Fruit fly (Drosophila melanogaster) whole organism, embryonic: ENCODE results near the gene CG13984.

Experiments
- Adf1 ChIP-seq: fragments of 200-800 bp; sonication (Bioruptor generic); IDR thresholded peaks from 2 replicates; pipeline ENCODE4 v1.3.6; 2022; ENCODE audit warnings: missing biosample characterization, missing genetic modification characterization
- Aef1 ChIP-seq: fragments of 200-800 bp; sonication (Bioruptor generic); IDR thresholded peaks from 3 replicates; pipeline ENCODE4 v1.3.6; 2022; ENCODE audit warnings: missing biosample characterization, missing genetic modification characterization
- Awh ChIP-seq: fragments of 200-800 bp; sonication (Bioruptor generic); IDR thresholded peaks from 2 replicates; pipeline ENCODE4, ENCODE4 v1.3.6; 2022; ENCODE audit warnings: missing biosample characterization, missing genetic modification characterization
- CG11093 ChIP-seq: fragments of 200-800 bp; sonication (Bioruptor generic); IDR thresholded peaks from 3 replicates; pipeline ENCODE4 v1.3.6; 2022; ENCODE audit warnings: missing biosample characterization, missing genetic modification characterization
- CG11456 ChIP-seq: fragments of 200-800 bp; sonication (Bioruptor generic); IDR thresholded peaks from 3 replicates; pipeline ENCODE4 v1.3.6; 2022; ENCODE audit warnings: missing biosample characterization, missing genetic modification characterization
- CG11504 ChIP-seq: fragments of 200-800 bp; sonication (Bioruptor generic); optimal IDR thresholded peaks from 3 replicates; lab custom pipeline; 2019; ENCODE audit warnings: missing biosample characterization, mild to moderate bottlenecking, missing genetic modification characterization, moderate library complexity
- CG12769 ChIP-seq: fragments of 200-800 bp; sonication (Bioruptor generic); optimal IDR thresholded peaks from 2 replicates; lab custom pipeline; 2019; ENCODE audit warnings: missing biosample characterization, mild to moderate bottlenecking, missing genetic modification characterization, moderate library complexity
- CG13296 ChIP-seq: fragments of 200-800 bp; sonication (Bioruptor generic); optimal IDR thresholded peaks from 3 replicates; lab custom pipeline; 2018; ENCODE audit warnings: missing biosample characterization, mild to moderate bottlenecking, missing genetic modification characterization
- CG17829 ChIP-seq: fragments of 200-800 bp; optimal IDR thresholded peaks from 2 replicates; lab custom pipeline; 2019; ENCODE audit warnings: missing biosample characterization, mild to moderate bottlenecking, missing genetic modification characterization, moderate library complexity
- CG1832 ChIP-seq: fragments of 200-800 bp; sonication (Bioruptor generic); optimal IDR thresholded peaks from 2 replicates; lab custom pipeline; 2017; ENCODE audit warnings: missing biosample characterization, mild to moderate bottlenecking, missing genetic modification characterization, inconsistent platforms
- CG2202 ChIP-seq: fragments of 200-800 bp; sonication (Bioruptor generic); optimal IDR thresholded peaks from 2 replicates; lab custom pipeline; 2018; ENCODE audit warnings: missing biosample characterization, mild to moderate bottlenecking, missing genetic modification characterization
- CG3065 ChIP-seq: fragments of 200-800 bp; sonication (Bioruptor generic); optimal IDR thresholded peaks from 2 replicates; lab custom pipeline; 2016; ENCODE audit warnings: missing biosample characterization, missing genetic modification characterization
- CG31441 ChIP-seq: fragments of 200-800 bp; sonication (Bioruptor generic); IDR thresholded peaks from 2 replicates; pipeline ENCODE4 v1.3.6; 2022; ENCODE audit warnings: missing biosample characterization, missing genetic modification characterization
- CG4854 ChIP-seq: fragments of 200-800 bp; sonication (Bioruptor generic); optimal IDR thresholded peaks from 2 replicates; lab custom pipeline; 2016; ENCODE audit warnings: missing biosample characterization, missing genetic modification characterization, inconsistent platforms
- CG6854 ChIP-seq: fragments of 200-800 bp; sonication (Bioruptor generic); optimal IDR thresholded peaks from 3 replicates; lab custom pipeline; 2017; ENCODE audit warnings: missing biosample characterization, mild to moderate bottlenecking, missing genetic modification characterization
- CG7745 ChIP-seq: fragments of 200-800 bp; sonication (Bioruptor generic); optimal IDR thresholded peaks from 2 replicates; lab custom pipeline; 2018; ENCODE audit warnings: missing biosample characterization, mild to moderate bottlenecking, missing genetic modification characterization, moderate library complexity
- Dip2 ChIP-seq: fragments of 200-800 bp; sonication (Bioruptor generic); IDR thresholded peaks from 2 replicates; pipeline ENCODE4 v1.3.6; 2022; ENCODE audit warnings: missing biosample characterization, missing genetic modification characterization
- H15 ChIP-seq: fragments of 200-800 bp; sonication (Bioruptor generic); IDR thresholded peaks from 3 replicates; pipeline ENCODE4 v1.3.6; 2022; ENCODE audit warnings: missing biosample characterization, missing genetic modification characterization
- Hmr ChIP-seq: fragments of 200-800 bp; sonication (Bioruptor generic); optimal IDR thresholded peaks from 3 replicates; lab custom pipeline; 2017; ENCODE audit warnings: mild to moderate bottlenecking, missing biosample characterization, missing genetic modification reagents, missing genetic modification characterization
- Hr51 ChIP-seq, 2 experiments: fragments of 200-800 bp; sonication (Bioruptor generic); optimal IDR thresholded peaks; 2 replicates in 1 of 2; 3 replicates in 1 of 2; lab custom pipeline; 2016 to 2018; ENCODE audit warnings: missing biosample characterization in 2 of 2, missing genetic modification characterization in 2 of 2, mild to moderate bottlenecking in 1 of 2, moderate library complexity in 1 of 2
- Hsf ChIP-seq: fragments of 200-800 bp; sonication (Bioruptor generic); optimal IDR thresholded peaks from 3 replicates; lab custom pipeline; 2016; ENCODE audit warnings: missing biosample characterization, missing genetic modification characterization
- Jarid2 ChIP-seq: fragments of 200-800 bp; sonication (Bioruptor generic); optimal IDR thresholded peaks from 3 replicates; lab custom pipeline; 2017; ENCODE audit warnings: mild to moderate bottlenecking, missing biosample characterization, missing genetic modification reagents, missing genetic modification characterization
- Med ChIP-seq: fragments of 200-800 bp; sonication (Bioruptor generic); peaks from one replicate; lab custom pipeline; 2016; ENCODE audit warnings: missing biosample characterization, missing genetic modification characterization, mild to moderate bottlenecking, inconsistent platforms, moderate library complexity
- Mes4 ChIP-seq: fragments of 200-800 bp; sonication (Bioruptor generic); optimal IDR thresholded peaks from 2 replicates; lab custom pipeline; 2016; ENCODE audit warnings: missing biosample characterization, missing genetic modification characterization
- Oli ChIP-seq: fragments of 200-800 bp; sonication (Bioruptor generic); optimal IDR thresholded peaks from 2 replicates; lab custom pipeline; 2018; ENCODE audit warnings: missing biosample characterization, mild to moderate bottlenecking, missing genetic modification characterization, moderate library complexity
- Scr ChIP-seq: fragments of 200-800 bp; sonication (Bioruptor generic); IDR thresholded peaks from 2 replicates; pipeline ENCODE4 v1.3.6; 2022; ENCODE audit warnings: missing biosample characterization, missing genetic modification characterization; ENCODE audit not compliant: partially characterized antibody
- Sox100B ChIP-seq: fragments of 200-800 bp; sonication (Bioruptor generic); optimal IDR thresholded peaks from 3 replicates; lab custom pipeline; 2018; ENCODE audit warnings: missing biosample characterization, mild to moderate bottlenecking, missing genetic modification characterization
- Sox102F ChIP-seq: fragments of 200-800 bp; sonication (Bioruptor generic); optimal IDR thresholded peaks from 2 replicates; lab custom pipeline; 2018; ENCODE audit warnings: missing biosample characterization, mild to moderate bottlenecking, missing genetic modification characterization, moderate library complexity
- Taf1 ChIP-seq: fragments of 200-800 bp; sonication (Bioruptor generic); IDR thresholded peaks from 2 replicates; pipeline ENCODE4 v1.3.6; 2022; ENCODE audit warnings: missing biosample characterization, missing genetic modification characterization
- ash1 ChIP-seq: fragments of 200-800 bp; sonication (Bioruptor generic); optimal IDR thresholded peaks from 2 replicates; lab custom pipeline; 2018; ENCODE audit warnings: missing biosample characterization, mild to moderate bottlenecking, missing genetic modification characterization
- bsh ChIP-seq, 2 experiments: fragments of 200-800 bp; sonication (Bioruptor generic); optimal IDR thresholded peaks; 2 replicates each; lab custom pipeline; 2017 to 2018; ENCODE audit warnings: mild to moderate bottlenecking in 2 of 2, missing biosample characterization in 2 of 2, missing genetic modification characterization in 2 of 2, moderate library complexity in 1 of 2
- chinmo ChIP-seq: fragments of 200-800 bp; sonication (Bioruptor generic); IDR thresholded peaks from 4 replicates; pipeline ENCODE4 v1.3.6; 2022; ENCODE audit warnings: missing biosample characterization, missing genetic modification characterization; ENCODE audit not compliant: partially characterized antibody
- cwo ChIP-seq: fragments of 200-800 bp; sonication (Bioruptor generic); optimal IDR thresholded peaks from 3 replicates; lab custom pipeline; 2017; ENCODE audit warnings: missing biosample characterization, missing genetic modification characterization, mild to moderate bottlenecking, moderate library complexity, missing genetic modification reagents
- dimm ChIP-seq: fragments of 200-800 bp; sonication (Bioruptor generic); IDR thresholded peaks from 2 replicates; pipeline ENCODE4 v1.3.6; 2022; ENCODE audit warnings: missing biosample characterization, missing genetic modification characterization
- dysf ChIP-seq: fragments of 200-800 bp; sonication (Bioruptor generic); IDR thresholded peaks from 3 replicates; pipeline ENCODE4 v1.3.6; 2022; ENCODE audit warnings: missing biosample characterization, missing genetic modification characterization
- eyg ChIP-seq: fragments of 200-800 bp; sonication (Bioruptor generic); optimal IDR thresholded peaks from 3 replicates; lab custom pipeline; 2016; ENCODE audit warnings: missing biosample characterization, missing genetic modification characterization
- h ChIP-seq: fragments of >200 bp; optimal IDR thresholded peaks from 2 replicates; lab custom pipeline; 2017
- ind ChIP-seq: fragments of 200-800 bp; sonication (Bioruptor generic); optimal IDR thresholded peaks from 3 replicates; lab custom pipeline; 2016; ENCODE audit warnings: missing biosample characterization, missing genetic modification characterization
- jigr1 ChIP-seq: fragments of 200-800 bp; sonication (Bioruptor generic); IDR thresholded peaks from 3 replicates; pipeline ENCODE4 v1.3.6; 2022; ENCODE audit warnings: missing biosample characterization, missing genetic modification characterization
- ken ChIP-seq: fragments of 200-800 bp; sonication (Bioruptor generic); IDR thresholded peaks from 3 replicates; pipeline ENCODE4 v1.3.6; 2022; ENCODE audit warnings: missing biosample characterization, missing genetic modification characterization
- kni ChIP-seq: fragments of 200-800 bp; sonication (Bioruptor generic); optimal IDR thresholded peaks from 3 replicates; lab custom pipeline; 2017; ENCODE audit warnings: mild to moderate bottlenecking, missing biosample characterization, missing genetic modification reagents, missing genetic modification characterization
- lab ChIP-seq: fragments of 200-800 bp; sonication (Bioruptor generic); optimal IDR thresholded peaks from 3 replicates; lab custom pipeline; 2017; ENCODE audit warnings: missing biosample characterization, missing genetic modification characterization, mild to moderate bottlenecking, moderate library complexity, missing genetic modification reagents
- pita ChIP-seq: fragments of 200-800 bp; sonication (Bioruptor generic); optimal IDR thresholded peaks from 2 replicates; lab custom pipeline; 2017; ENCODE audit warnings: missing biosample characterization, mild to moderate bottlenecking, missing genetic modification characterization
- row ChIP-seq: fragments of 200-800 bp; sonication (Bioruptor generic); IDR thresholded peaks from 3 replicates; pipeline ENCODE4 v1.3.6; 2022; ENCODE audit warnings: missing biosample characterization, missing genetic modification characterization
- schlank ChIP-seq: fragments of 200-800 bp; sonication (Bioruptor generic); optimal IDR thresholded peaks from 2 replicates; lab custom pipeline; 2018; ENCODE audit warnings: missing biosample characterization, mild to moderate bottlenecking, missing genetic modification characterization
- tin ChIP-seq: fragments of 200-800 bp; sonication (Bioruptor generic); optimal IDR thresholded peaks from 3 replicates; lab custom pipeline; 2016; ENCODE audit warnings: missing biosample characterization, missing genetic modification characterization
- tio ChIP-seq: fragments of 200-800 bp; sonication (Bioruptor generic); optimal IDR thresholded peaks from 2 replicates; lab custom pipeline; 2017; ENCODE audit warnings: missing biosample characterization, missing genetic modification characterization, inconsistent platforms
- unc-4 ChIP-seq: fragments of 200-800 bp; sonication (Bioruptor generic); IDR thresholded peaks from 2 replicates; pipeline ENCODE4 v1.3.6; 2022; ENCODE audit warnings: missing biosample characterization, missing genetic modification characterization; ENCODE audit not compliant: partially characterized antibody
- unpg ChIP-seq: fragments of 200-800 bp; sonication (Bioruptor generic); optimal IDR thresholded peaks from 3 replicates; lab custom pipeline; 2018; ENCODE audit warnings: missing biosample characterization, mild to moderate bottlenecking, missing genetic modification characterization, moderate library complexity
- wek ChIP-seq: fragments of 200-800 bp; sonication (Bioruptor generic); optimal IDR thresholded peaks from 3 replicates; lab custom pipeline; 2018; ENCODE audit warnings: missing biosample characterization, mild to moderate bottlenecking, missing genetic modification characterization, moderate library complexity
- zen ChIP-seq: fragments of 200-800 bp; sonication (Bioruptor generic); optimal IDR thresholded peaks from 3 replicates; lab custom pipeline; 2018; ENCODE audit warnings: missing biosample characterization, mild to moderate bottlenecking, missing genetic modification characterization, moderate library complexity

The CG13984 gene

dm6 chr2L:6309879-6310278 is 1.3 kb downstream of the CG13984 start (continued):
- TF ChIP-seq CG13296 (GFP tag; lab: Kevin White, UChicago) (peak; percentile 11), Sox102F (GFP tag; lab: Kevin White, UChicago) (peak; percentile 10), Sox100B (peak; percentile 22), wek (GFP tag; lab: Kevin White, UChicago) (no peak), Awh (GFP tag; lab: Robert Waterston, UW) (no peak), H15 (GFP tag; lab: Robert Waterston, UW) (no peak), zen (no peak), row (GFP tag; lab: Robert Waterston, UW) (0 out of 3 replicates have a peak, but pooled peaks have one; percentile 23), Oli (tag; lab: Kevin White, UChicago) (peak; percentile 6), jigr1 (no peak), CG12769 (no peak), h (lab: Kevin White, UChicago) (no peak), Med (GFP tag; lab: Kevin White, UChicago) (no peak), dysf (no peak), Dip2 (GFP tag; lab: Robert Waterston, UW) (no peak), CG31441 (GFP tag; lab: Robert Waterston, UW) (peak; percentile 63), cwo (GFP tag; lab: Kevin White, UChicago) (peak; percentile 34), CG7745 (tag; lab: Kevin White, UChicago) (no peak), dimm (no peak), lab (GFP tag; lab: Kevin White, UChicago) (peak; percentile 57), Hmr (GFP tag; lab: Kevin White, UChicago) (no peak), Hr51 (GFP tag; optimal IDR thresholded peaks at IDR 0.05; lab: Kevin White, UChicago) (peak in 1 of 2 experiments; percentile 22), Hsf (GFP tag; lab: Kevin White, UChicago) (no peak), CG11456 (GFP tag; lab: Robert Waterston, UW) (no peak), CG4854 (no peak), CG11504 (tag; lab: Kevin White, UChicago) (peak; percentile 50), ash1 (no peak), tio (GFP tag; lab: Kevin White, UChicago) (no peak), Taf1 (GFP tag; lab: Robert Waterston, UW) (no peak), ken (GFP tag; lab: Robert Waterston, UW) (no peak), CG17829 (tag; lab: Kevin White, UChicago) (no peak), Adf1 (GFP tag; lab: Robert Waterston, UW) (no peak), bsh (GFP tag; optimal IDR thresholded peaks at IDR 0.05; lab: Kevin White, UChicago) (peak in 1 of 2 experiments; percentile 1), ind (no peak), CG11093 (GFP tag; lab: Robert Waterston, UW) (no peak), CG3065 (GFP tag; lab: Kevin White, UChicago) (no peak), CG1832 (GFP tag; lab: Kevin White, UChicago) (no peak), pita (no peak), Mes4 (GFP tag; lab: Kevin White, UChicago) (no peak), schlank (tag; lab: Kevin White, UChicago) (no peak), CG2202 (tag; lab: Kevin White, UChicago) (no peak), Jarid2 (GFP tag; lab: Kevin White, UChicago) (no peak), Scr (no peak), CG6854 (peak; percentile 29), unpg (no peak), Aef1 (GFP tag; lab: Robert Waterston, UW) (no peak), tin (GFP tag; lab: Kevin White, UChicago) (no peak), unc-4 (no peak), kni (no peak), eyg (no peak), chinmo (GFP tag; lab: Robert Waterston, UW) (no peak)
